Fruit fly (Drosophila melanogaster): Measurements from ENCODE around the gene eRF1.
A peak's percentile ranks its signal among the peaks of the same experiment; 100 is the strongest.

Gene eRF1

dm6 chr3L:20302081-20302630, 46.0 kb upstream of the eRF1 start, which contains the start of gene Pex23 (continued):
- peak; percentile 71 for TF ChIP-seq MESR4 (GFP tag; optimal IDR thresholded peaks at IDR 0.05)
- TF ChIP-seq ems (GFP tag; optimal IDR thresholded peaks at IDR 0.05): peak; percentile 71
- TF ChIP-seq Lpt (GFP tag; optimal IDR thresholded peaks at IDR 0.05): no peak
- TF ChIP-seq CG3726 (GFP tag; IDR thresholded peaks at IDR 0.05): 0 out of 3 replicates have a peak, but pooled peaks have one; percentile 53
- peak; percentile 59 for TF ChIP-seq tx (GFP tag; optimal IDR thresholded peaks at IDR 0.05)
- no peak for TF ChIP-seq dimm (GFP tag; IDR thresholded peaks at IDR 0.05)
- peak; percentile 97 for TF ChIP-seq CG14860 (GFP tag; IDR thresholded peaks at IDR 0.05; ENCODE audit: partially characterized antibody)
- peak; percentile 87 for TF ChIP-seq gem (tag; optimal IDR thresholded peaks at IDR 0.05)
- no peak for TF ChIP-seq CG14965 (GFP tag; optimal IDR thresholded peaks at IDR 0.05; ENCODE audit: borderline replicate concordance)
- peak; percentile 79 for TF ChIP-seq Max (GFP tag; optimal IDR thresholded peaks at IDR 0.05)
- TF ChIP-seq CG42726 (GFP tag; IDR thresholded peaks at IDR 0.05; ENCODE audit: partially characterized antibody): peak; percentile 94
- peak; percentile 92 for TF ChIP-seq Opbp (GFP tag; IDR thresholded peaks at IDR 0.05; ENCODE audit: partially characterized antibody)
- peak; percentile 1 for TF ChIP-seq Hand (GFP tag; optimal IDR thresholded peaks at IDR 0.05)
- peak; percentile 97 for TF ChIP-seq CG15514 (GFP tag; optimal IDR thresholded peaks at IDR 0.05)
- peak; percentile 70 for TF ChIP-seq Bdp1 (GFP tag; optimal IDR thresholded peaks at IDR 0.05)
- no peak for TF ChIP-seq CG2678 (tag; optimal IDR thresholded peaks at IDR 0.05)
- TF ChIP-seq sc (optimal IDR thresholded peaks at IDR 0.05): no peak
- no peak for TF ChIP-seq sc (GFP tag; optimal IDR thresholded peaks at IDR 0.05)
- no peak for TF ChIP-seq mirr (GFP tag; optimal IDR thresholded peaks at IDR 0.05)
- peak; percentile 99 for TF ChIP-seq knrl (GFP tag; IDR thresholded peaks at IDR 0.05; ENCODE audit: partially characterized antibody)
- peak in 1 of 3 experiments; percentile 81 for TF ChIP-seq Stat92E (GFP tag; optimal IDR thresholded peaks at IDR 0.05)
- no peak for TF ChIP-seq pita (GFP tag; optimal IDR thresholded peaks at IDR 0.05)
- peak; percentile 64 for TF ChIP-seq CG1024 (GFP tag; IDR thresholded peaks at IDR 0.05)
- peak; percentile 89 for TF ChIP-seq CoRest (tag; optimal IDR thresholded peaks at IDR 0.05)
- TF ChIP-seq nerfin-2 (GFP tag; IDR thresholded peaks at IDR 0.05; ENCODE audit: partially characterized antibody): peak; percentile 86
- peak; percentile 71 for TF ChIP-seq PHDP (tag; optimal IDR thresholded peaks at IDR 0.05)
- peak; percentile 99 for TF ChIP-seq Doc3 (GFP tag; IDR thresholded peaks at IDR 0.05; ENCODE audit: partially characterized antibody)
- TF ChIP-seq CG7987 (GFP tag; optimal IDR thresholded peaks at IDR 0.05): peak; percentile 56
- TF ChIP-seq dm (GFP tag; optimal IDR thresholded peaks at IDR 0.05): peak; percentile 45
- peak; percentile 64 for TF ChIP-seq CG10462 (GFP tag; optimal IDR thresholded peaks at IDR 0.05)
- peak; percentile 79 for TF ChIP-seq CG10147 (GFP tag; optimal IDR thresholded peaks at IDR 0.05)
- TF ChIP-seq ase (GFP tag; IDR thresholded peaks at IDR 0.05): peak; percentile 83
- peak; percentile 65 for TF ChIP-seq CG13624 (GFP tag; optimal IDR thresholded peaks at IDR 0.05)
- TF ChIP-seq grau (tag; optimal IDR thresholded peaks at IDR 0.05): peak; percentile 77
- peak; percentile 29 for TF ChIP-seq gfzf (GFP tag; optimal IDR thresholded peaks at IDR 0.05)
- TF ChIP-seq CG17361 (GFP tag; IDR thresholded peaks at IDR 0.05): peak; percentile 82
- TF ChIP-seq sens-2 (GFP tag; IDR thresholded peaks at IDR 0.05): no peak
- TF ChIP-seq fu2 (GFP tag; optimal IDR thresholded peaks at IDR 0.05): peak; percentile 39
- peak; percentile 81 for TF ChIP-seq CG4404 (GFP tag; IDR thresholded peaks at IDR 0.05)
- peak; percentile 77 for TF ChIP-seq CG17328 (GFP tag; IDR thresholded peaks at IDR 0.05)
- no peak for TF ChIP-seq fd102C (GFP tag; optimal IDR thresholded peaks at IDR 0.05)
- TF ChIP-seq BEAF-32 (GFP tag; optimal IDR thresholded peaks at IDR 0.05): peak; percentile 99
- no peak for TF ChIP-seq CG15073 (GFP tag; optimal IDR thresholded peaks at IDR 0.05)
- peak; percentile 80 for TF ChIP-seq Dad (GFP tag; optimal IDR thresholded peaks at IDR 0.05)
- peak; percentile 94 for TF ChIP-seq mld (GFP tag; IDR thresholded peaks at IDR 0.05; ENCODE audit: partially characterized antibody)
- TF ChIP-seq Hr51 (GFP tag; optimal IDR thresholded peaks at IDR 0.05): peak; percentile 72 to 79
- TF ChIP-seq CG6683 (GFP tag; optimal IDR thresholded peaks at IDR 0.05): peak; percentile 54
- TF ChIP-seq Dbx (GFP tag; IDR thresholded peaks at IDR 0.05): peak; percentile 79
- peak; percentile 70 for TF ChIP-seq tap (tag; optimal IDR thresholded peaks at IDR 0.05)

Measured in whole organism, embryonic.